Fruit fly (Drosophila melanogaster) whole organism, embryonic: ENCODE results near the gene sol.

ENCODE experiments used
- Aef1 ChIP-seq: fragments of 200-800 bp; sonication (Bioruptor generic); IDR thresholded peaks from 3 replicates; pipeline ENCODE4 v1.3.6; 2022; ENCODE audit warnings: missing biosample characterization, missing genetic modification characterization
- Awh ChIP-seq: fragments of 200-800 bp; sonication (Bioruptor generic); IDR thresholded peaks from 2 replicates; pipeline ENCODE4, ENCODE4 v1.3.6; 2022; ENCODE audit warnings: missing biosample characterization, missing genetic modification characterization
- BEAF-32 ChIP-seq: fragments of 200-800 bp; sonication (Bioruptor generic); optimal IDR thresholded peaks from 3 replicates; lab custom pipeline; 2017; ENCODE audit warnings: missing biosample characterization, missing genetic modification characterization, mild to moderate bottlenecking, moderate library complexity, missing genetic modification reagents
- CG10431 ChIP-seq: fragments of 200-800 bp; sonication (Bioruptor generic); optimal IDR thresholded peaks from 3 replicates; lab custom pipeline; 2018; ENCODE audit warnings: missing biosample characterization, mild to moderate bottlenecking, missing genetic modification characterization
- CG11247 ChIP-seq: fragments of 200-800 bp; sonication (Bioruptor generic); IDR thresholded peaks from 2 replicates; pipeline ENCODE4 v1.3.6; 2022; ENCODE audit warnings: missing biosample characterization, missing genetic modification characterization
- CG15011 ChIP-seq: fragments of 200-800 bp; sonication (Bioruptor generic); optimal IDR thresholded peaks from 3 replicates; lab custom pipeline; 2018; ENCODE audit warnings: missing biosample characterization, mild to moderate bottlenecking, missing genetic modification characterization
- CG15479 ChIP-seq: fragments of 200-800 bp; sonication (Bioruptor generic); optimal IDR thresholded peaks from 3 replicates; lab custom pipeline; 2019; ENCODE audit warnings: missing biosample characterization, mild to moderate bottlenecking, missing genetic modification characterization, moderate library complexity
- CG1603 ChIP-seq: fragments of 200-800 bp; sonication (Bioruptor generic); optimal IDR thresholded peaks from 2 replicates; lab custom pipeline; 2019; ENCODE audit warnings: missing biosample characterization, mild to moderate bottlenecking, missing genetic modification characterization, moderate library complexity
- CG1792 ChIP-seq: fragments of 200-800 bp; sonication (Bioruptor generic); optimal IDR thresholded peaks from 2 replicates; lab custom pipeline; 2016; ENCODE audit warnings: missing biosample characterization, missing genetic modification characterization
- CG2202 ChIP-seq: fragments of 200-800 bp; sonication (Bioruptor generic); optimal IDR thresholded peaks from 2 replicates; lab custom pipeline; 2018; ENCODE audit warnings: missing biosample characterization, mild to moderate bottlenecking, missing genetic modification characterization
- CG3163 ChIP-seq: fragments of 200-800 bp; sonication (Bioruptor generic); optimal IDR thresholded peaks from 3 replicates; lab custom pipeline; 2016; ENCODE audit warnings: missing biosample characterization, missing genetic modification characterization
- CG34224 ChIP-seq: fragments of 200-800 bp; sonication (Bioruptor generic); IDR thresholded peaks from 3 replicates; pipeline ENCODE4 v1.3.6; 2022; ENCODE audit warnings: missing biosample characterization, missing genetic modification characterization; ENCODE audit not compliant: partially characterized antibody
- CG3995 ChIP-seq: fragments of 200-800 bp; sonication (Bioruptor generic); optimal IDR thresholded peaks from 3 replicates; lab custom pipeline; 2016; ENCODE audit warnings: missing biosample characterization, missing genetic modification characterization
- CG42726 ChIP-seq: fragments of 200-800 bp; sonication (Bioruptor generic); IDR thresholded peaks from 2 replicates; pipeline ENCODE4 v1.3.6; 2022; ENCODE audit warnings: missing biosample characterization, missing genetic modification characterization; ENCODE audit not compliant: partially characterized antibody
- CG7271 ChIP-seq: fragments of 200-800 bp; sonication (Bioruptor generic); optimal IDR thresholded peaks from 2 replicates; lab custom pipeline; 2018; ENCODE audit warnings: missing biosample characterization, mild to moderate bottlenecking, missing genetic modification characterization, moderate library complexity
- CG7987 ChIP-seq: fragments of 200-800 bp; sonication (Bioruptor generic); optimal IDR thresholded peaks from 2 replicates; lab custom pipeline; 2018; ENCODE audit warnings: missing biosample characterization, mild to moderate bottlenecking, missing genetic modification characterization, moderate library complexity
- CG8944 ChIP-seq: fragments of 200-800 bp; sonication (Bioruptor generic); optimal IDR thresholded peaks from 3 replicates; lab custom pipeline; 2016; ENCODE audit warnings: missing biosample characterization, missing genetic modification characterization
- CkIIα-i1 ChIP-seq: fragments of 200-800 bp; sonication (Bioruptor generic); IDR thresholded peaks from 2 replicates; pipeline ENCODE4 v1.3.6; 2022; ENCODE audit warnings: missing biosample characterization, missing genetic modification characterization
- D19B ChIP-seq: fragments of 200-800 bp; sonication (Bioruptor generic); optimal IDR thresholded peaks from 2 replicates; lab custom pipeline; 2017; ENCODE audit warnings: missing biosample characterization, mild to moderate bottlenecking, missing genetic modification characterization
- Dek ChIP-seq: fragments of 200-800 bp; sonication (Bioruptor generic); optimal IDR thresholded peaks from 3 replicates; lab custom pipeline; 2019; ENCODE audit warnings: missing biosample characterization, mild to moderate bottlenecking, missing genetic modification characterization, moderate library complexity
- Dip3 ChIP-seq: fragments of 200-800 bp; sonication (Bioruptor generic); optimal IDR thresholded peaks from 3 replicates; lab custom pipeline; 2016; ENCODE audit warnings: missing biosample characterization, missing genetic modification characterization
- Ets65A ChIP-seq: fragments of 200-800 bp; sonication (Bioruptor generic); peaks from one replicate; lab custom pipeline; 2016; ENCODE audit warnings: missing biosample characterization, missing genetic modification characterization
- Fer1 ChIP-seq: fragments of 200-800 bp; sonication (Bioruptor generic); optimal IDR thresholded peaks from 2 replicates; lab custom pipeline; 2017; ENCODE audit warnings: missing biosample characterization, mild to moderate bottlenecking, missing genetic modification characterization
- HLH4C ChIP-seq: fragments of 200-800 bp; sonication (Bioruptor generic); IDR thresholded peaks from 3 replicates; pipeline ENCODE4 v1.3.6; 2022; ENCODE audit warnings: missing biosample characterization, missing genetic modification characterization; ENCODE audit not compliant: partially characterized antibody
- Hr3 ChIP-seq: fragments of 200-800 bp; sonication (Bioruptor generic); optimal IDR thresholded peaks from 3 replicates; lab custom pipeline; 2016; ENCODE audit warnings: missing biosample characterization, missing genetic modification characterization
- Kr ChIP-seq: fragments of 200-800 bp; sonication (Bioruptor generic); optimal IDR thresholded peaks from 2 replicates; lab custom pipeline; 2017; ENCODE audit warnings: missing biosample characterization, mild to moderate bottlenecking, missing genetic modification characterization
- Med ChIP-seq: fragments of 200-800 bp; sonication (Bioruptor generic); peaks from one replicate; lab custom pipeline; 2016; ENCODE audit warnings: missing biosample characterization, missing genetic modification characterization, mild to moderate bottlenecking, inconsistent platforms, moderate library complexity
- NC2β ChIP-seq: fragments of 200-800 bp; sonication (Bioruptor generic); optimal IDR thresholded peaks from 2 replicates; lab custom pipeline; 2016; ENCODE audit warnings: missing biosample characterization, missing genetic modification characterization
- Oli ChIP-seq: fragments of 200-800 bp; sonication (Bioruptor generic); optimal IDR thresholded peaks from 2 replicates; lab custom pipeline; 2018; ENCODE audit warnings: missing biosample characterization, mild to moderate bottlenecking, missing genetic modification characterization, moderate library complexity
- Scr ChIP-seq: fragments of 200-800 bp; sonication (Bioruptor generic); IDR thresholded peaks from 2 replicates; pipeline ENCODE4 v1.3.6; 2022; ENCODE audit warnings: missing biosample characterization, missing genetic modification characterization; ENCODE audit not compliant: partially characterized antibody
- Sry-β ChIP-seq: fragments of 200-800 bp; sonication (Bioruptor generic); optimal IDR thresholded peaks from 2 replicates; lab custom pipeline; 2018; ENCODE audit warnings: missing biosample characterization, mild to moderate bottlenecking, missing genetic modification characterization, moderate library complexity
- Usf ChIP-seq: fragments of 200-800 bp; sonication (Bioruptor generic); optimal IDR thresholded peaks from 2 replicates; lab custom pipeline; 2017; ENCODE audit warnings: missing genotype, missing biosample characterization, missing genetic modification characterization
- bbx ChIP-seq: fragments of 200-800 bp; sonication (Bioruptor generic); IDR thresholded peaks from 2 replicates; pipeline ENCODE4 v1.3.6; 2022; ENCODE audit warnings: missing biosample characterization, missing genetic modification characterization; ENCODE audit not compliant: partially characterized antibody
- cg ChIP-seq: fragments of 200-800 bp; sonication (Bioruptor generic); optimal IDR thresholded peaks from 3 replicates; lab custom pipeline; 2019; ENCODE audit warnings: missing biosample characterization, mild to moderate bottlenecking, missing genetic modification characterization, moderate library complexity
- corto ChIP-seq: fragments of 200-800 bp; sonication (Bioruptor generic); optimal IDR thresholded peaks from 2 replicates; lab custom pipeline; 2016; ENCODE audit warnings: missing biosample characterization, mild to moderate bottlenecking, missing genetic modification characterization, moderate library complexity
- eyg ChIP-seq: fragments of 200-800 bp; sonication (Bioruptor generic); optimal IDR thresholded peaks from 3 replicates; lab custom pipeline; 2016; ENCODE audit warnings: missing biosample characterization, missing genetic modification characterization
- fu2 ChIP-seq: fragments of 200-800 bp; sonication (Bioruptor generic); optimal IDR thresholded peaks from 2 replicates; lab custom pipeline; 2016; ENCODE audit warnings: missing biosample characterization, missing genetic modification characterization
- gcm ChIP-seq: fragments of 200-800 bp; sonication (Bioruptor generic); optimal IDR thresholded peaks from 2 replicates; lab custom pipeline; 2019; ENCODE audit warnings: missing biosample characterization, mild to moderate bottlenecking, missing genetic modification characterization, moderate library complexity
- her ChIP-seq: fragments of 200-800 bp; sonication (Bioruptor generic); optimal IDR thresholded peaks from 2 replicates; lab custom pipeline; 2016; ENCODE audit warnings: missing biosample characterization, missing genetic modification characterization
- hth ChIP-seq: fragments of >200 bp; optimal IDR thresholded peaks from 2 replicates; lab custom pipeline; 2017; ENCODE audit warnings: inconsistent platforms
- lola ChIP-seq, 3 experiments: fragments of >200 bp in 2 of 3; fragments of 200-800 bp in 1 of 3; sonication (Bioruptor generic) in 1 of 3; optimal IDR thresholded peaks; 2 replicates each; lab custom pipeline; 2017 to 2019; ENCODE audit warnings: missing biosample characterization in 3 of 3, missing genetic modification characterization in 3 of 3, mild to moderate bottlenecking in 1 of 3, moderate library complexity in 1 of 3
- pho ChIP-seq: fragments of 200-800 bp; sonication (Bioruptor generic); optimal IDR thresholded peaks from 2 replicates; lab custom pipeline; 2016; ENCODE audit warnings: missing biosample characterization, missing genetic modification characterization
- prd ChIP-seq, 3 experiments: fragments of >200 bp in 2 of 3; fragments of 200-800 bp in 1 of 3; sonication (Bioruptor generic) in 1 of 3; optimal IDR thresholded peaks in 2 of 3; IDR thresholded peaks in 1 of 3; 2 replicates in 2 of 3; 3 replicates in 1 of 3; pipeline versions ENCODE4 v1.3.6 to Lab custom; 2017 to 2022; ENCODE audit warnings: missing biosample characterization in 1 of 3, missing genetic modification characterization in 1 of 3
- run ChIP-seq: fragments of 200-800 bp; sonication (Bioruptor generic); optimal IDR thresholded peaks from 3 replicates; lab custom pipeline; 2018; ENCODE audit warnings: missing biosample characterization, mild to moderate bottlenecking, missing genetic modification characterization
- schlank ChIP-seq: fragments of 200-800 bp; sonication (Bioruptor generic); optimal IDR thresholded peaks from 2 replicates; lab custom pipeline; 2018; ENCODE audit warnings: missing biosample characterization, mild to moderate bottlenecking, missing genetic modification characterization
- sim ChIP-seq: fragments of 200-800 bp; sonication (Bioruptor generic); IDR thresholded peaks from 2 replicates; pipeline ENCODE4 v1.3.6; 2022; ENCODE audit warnings: missing biosample characterization, missing genetic modification characterization
- slbo ChIP-seq: fragments of 200-800 bp; sonication (Bioruptor generic); IDR thresholded peaks from 2 replicates; pipeline ENCODE4 v1.3.6; 2022; ENCODE audit warnings: missing biosample characterization, missing genetic modification characterization
- tna ChIP-seq: fragments of 200-800 bp; sonication (Bioruptor generic); IDR thresholded peaks from 2 replicates; pipeline ENCODE4 v1.3.6; 2022; ENCODE audit warnings: missing biosample characterization, missing genetic modification characterization; ENCODE audit not compliant: partially characterized antibody
- unpg ChIP-seq: fragments of 200-800 bp; sonication (Bioruptor generic); optimal IDR thresholded peaks from 3 replicates; lab custom pipeline; 2018; ENCODE audit warnings: missing biosample characterization, mild to moderate bottlenecking, missing genetic modification characterization, moderate library complexity

sol gene

dm6 chrX:21322289-21322981 lies 27.6 kb upstream of the sol start (continued):
- TF ChIP-seq CG7987 (GFP tag; lab: Kevin White, UChicago), result no peak
- TF ChIP-seq her, result no peak
- no peak for TF ChIP-seq CG1603
- no peak for TF ChIP-seq HLH4C (GFP tag; lab: Robert Waterston, UW)
- TF ChIP-seq gcm (GFP tag; lab: Kevin White, UChicago), result no peak
- no peak for TF ChIP-seq CG7271 (tag; lab: Kevin White, UChicago)
- no peak for TF ChIP-seq lola (GFP tag; optimal IDR thresholded peaks at IDR 0.05; lab: Kevin White, UChicago)
- TF ChIP-seq prd (optimal IDR thresholded peaks at IDR 0.05; lab: Kevin White, UChicago), result no peak
- peak; percentile 45; the same call in 1 of the 3 replicates for TF ChIP-seq prd (GFP tag; IDR thresholded peaks at IDR 0.05; lab: Robert Waterston, UW)
- no peak for TF ChIP-seq bbx (GFP tag; lab: Robert Waterston, UW)
- no peak for TF ChIP-seq CG15479 (GFP tag; lab: Kevin White, UChicago)
- TF ChIP-seq CG2202 (tag; lab: Kevin White, UChicago), result no peak
- TF ChIP-seq Aef1, result 0 out of 3 replicates have a peak, but pooled peaks have one; percentile 27
- TF ChIP-seq CG8944 (GFP tag; lab: Kevin White, UChicago), result no peak
- TF ChIP-seq CG3995, result peak; percentile 17
- TF ChIP-seq fu2 (GFP tag; lab: Kevin White, UChicago), result no peak
- TF ChIP-seq unpg (GFP tag; lab: Kevin White, UChicago), result no peak
- no peak for TF ChIP-seq Kr (GFP tag; lab: Kevin White, UChicago)
- TF ChIP-seq cg (GFP tag; lab: Kevin White, UChicago), result no peak
- TF ChIP-seq schlank, result no peak
- TF ChIP-seq hth (lab: Kevin White, UChicago), result no peak
- TF ChIP-seq Ets65A (GFP tag; lab: Kevin White, UChicago), result no peak
- TF ChIP-seq Fer1 (GFP tag; lab: Kevin White, UChicago), result peak; percentile 82
- TF ChIP-seq NC2β (GFP tag; lab: Kevin White, UChicago), result no peak
- TF ChIP-seq Scr (GFP tag; lab: Robert Waterston, UW), result no peak
- no peak for TF ChIP-seq Hr3 (GFP tag; lab: Kevin White, UChicago)
- TF ChIP-seq CG1792 (GFP tag; lab: Kevin White, UChicago), result no peak
- TF ChIP-seq CG15011 (GFP tag; lab: Kevin White, UChicago), result peak; percentile 56
- TF ChIP-seq Dek, result no peak
- no peak for TF ChIP-seq CG42726 (GFP tag; lab: Robert Waterston, UW)
- no peak for TF ChIP-seq pho (GFP tag; lab: Kevin White, UChicago)
- TF ChIP-seq BEAF-32 (GFP tag; lab: Kevin White, UChicago), result no peak
- TF ChIP-seq tna (GFP tag; lab: Robert Waterston, UW), result no peak
- TF ChIP-seq Oli (tag; lab: Kevin White, UChicago), result no peak
- no peak for TF ChIP-seq CG11247
- TF ChIP-seq corto (GFP tag; lab: Kevin White, UChicago), result no peak
- no peak for TF ChIP-seq CG10431 (GFP tag; lab: Kevin White, UChicago)
- TF ChIP-seq CG34224, result no peak
- TF ChIP-seq Dip3, result peak; percentile 24
- no peak for TF ChIP-seq CG3163 (GFP tag; lab: Kevin White, UChicago)
- no peak for TF ChIP-seq Awh (GFP tag; lab: Robert Waterston, UW)
- TF ChIP-seq run (tag; lab: Kevin White, UChicago), result no peak
- no peak for TF ChIP-seq Med (GFP tag; lab: Kevin White, UChicago)
- no peak for TF ChIP-seq Sry-β (GFP tag; lab: Kevin White, UChicago)
- TF ChIP-seq eyg, result no peak
- peak; percentile 50 for TF ChIP-seq D19B (GFP tag; lab: Kevin White, UChicago)
- TF ChIP-seq Usf (GFP tag; lab: Kevin White, UChicago), result no peak
- peak; percentile 27; the same call in 1 of the 2 replicates for TF ChIP-seq slbo
- no peak for TF ChIP-seq CkIIα-i1 (GFP tag; lab: Robert Waterston, UW)
- no peak for TF ChIP-seq sim (GFP tag; lab: Robert Waterston, UW)
